Fruit fly (Drosophila melanogaster) whole organism, pupa: ENCODE results near the gene CG7988.

ENCODE experiments used
- CG10348 ChIP-seq: fragments of 200-800 bp; sonication (Bioruptor generic); IDR thresholded peaks from 2 replicates; pipeline ENCODE4 v1.3.6; 2022; ENCODE audit warnings: missing biosample characterization, missing genetic modification characterization
- CG12605 ChIP-seq: fragments of 200-800 bp; sonication (Bioruptor generic); IDR thresholded peaks from 2 replicates; pipeline ENCODE4 v1.3.6; 2022; ENCODE audit warnings: missing biosample characterization, missing genetic modification characterization
- CG13204 ChIP-seq: fragments of 200-800 bp; sonication (Bioruptor generic); optimal IDR thresholded peaks from 2 replicates; lab custom pipeline; 2018; ENCODE audit warnings: missing biosample characterization, mild to moderate bottlenecking, missing genetic modification characterization, moderate library complexity
- CG14655 ChIP-seq: fragments of 200-800 bp; sonication (Bioruptor generic); optimal IDR thresholded peaks from 3 replicates; lab custom pipeline; 2017; ENCODE audit warnings: mild to moderate bottlenecking, missing biosample characterization, missing genetic modification reagents, missing genetic modification characterization
- CG15710 ChIP-seq: fragments of 200-800 bp; sonication (Bioruptor generic); optimal IDR thresholded peaks from 2 replicates; lab custom pipeline; 2018; ENCODE audit warnings: missing biosample characterization, mild to moderate bottlenecking, missing genetic modification characterization, moderate library complexity
- CG17806 ChIP-seq: fragments of 200-800 bp; sonication (Bioruptor generic); optimal IDR thresholded peaks from 2 replicates; lab custom pipeline; 2018; ENCODE audit warnings: missing biosample characterization, mild to moderate bottlenecking, missing genetic modification characterization, moderate library complexity
- CG32121 ChIP-seq: fragments of 200-800 bp; sonication (Bioruptor generic); IDR thresholded peaks from 2 replicates; pipeline ENCODE4 v1.3.6; 2022; ENCODE audit warnings: missing biosample characterization, missing genetic modification characterization
- CG34367 ChIP-seq: fragments of 200-800 bp; sonication (Bioruptor generic); optimal IDR thresholded peaks from 2 replicates; lab custom pipeline; 2018; ENCODE audit warnings: missing biosample characterization, mild to moderate bottlenecking, missing genetic modification characterization
- CG4496 ChIP-seq: fragments of 200-800 bp; sonication (Bioruptor generic); IDR thresholded peaks from 3 replicates; pipeline ENCODE4 v1.3.6; 2022; ENCODE audit warnings: missing biosample characterization, missing genetic modification characterization
- CG8159 ChIP-seq: fragments of 200-800 bp; sonication (Bioruptor generic); optimal IDR thresholded peaks from 3 replicates; lab custom pipeline; 2018; ENCODE audit warnings: missing biosample characterization, mild to moderate bottlenecking, missing genetic modification characterization, moderate library complexity
- CG8301 ChIP-seq: fragments of 200-800 bp; sonication (Bioruptor generic); optimal IDR thresholded peaks from 2 replicates; lab custom pipeline; 2018; ENCODE audit warnings: missing biosample characterization, mild to moderate bottlenecking, missing genetic modification characterization
- CG9948 ChIP-seq: fragments of 200-800 bp; sonication (Bioruptor generic); optimal IDR thresholded peaks from 2 replicates; lab custom pipeline; 2018; ENCODE audit warnings: missing biosample characterization, mild to moderate bottlenecking, missing genetic modification characterization, moderate library complexity
- D1 ChIP-seq: fragments of 200-800 bp; sonication (Bioruptor generic); optimal IDR thresholded peaks from 2 replicates; lab custom pipeline; 2018; ENCODE audit warnings: missing biosample characterization, mild to moderate bottlenecking, missing genetic modification characterization, moderate library complexity
- EcR ChIP-seq: fragments of 200-800 bp; sonication (Bioruptor generic); optimal IDR thresholded peaks from 3 replicates; lab custom pipeline; 2019; ENCODE audit warnings: missing biosample characterization, missing genetic modification characterization, mild to moderate bottlenecking, moderate library complexity, missing genetic modification reagents
- Ets98B ChIP-seq: fragments of 200-800 bp; sonication (Bioruptor generic); IDR thresholded peaks from 2 replicates; pipeline ENCODE4 v1.3.6; 2022; ENCODE audit warnings: missing biosample characterization, missing genetic modification characterization
- Pif1A ChIP-seq: fragments of 200-800 bp; sonication (Bioruptor generic); optimal IDR thresholded peaks from 3 replicates; lab custom pipeline; 2016; ENCODE audit warnings: missing biosample characterization, missing genetic modification characterization
- Pif1B ChIP-seq: fragments of 200-800 bp; sonication (Bioruptor generic); optimal IDR thresholded peaks from 3 replicates; lab custom pipeline; 2016; ENCODE audit warnings: missing biosample characterization, missing genetic modification characterization
- Snoo ChIP-seq: fragments of 200-800 bp; sonication (Bioruptor generic); optimal IDR thresholded peaks from 3 replicates; lab custom pipeline; 2017; ENCODE audit warnings: missing biosample characterization, mild to moderate bottlenecking, missing genetic modification characterization, inconsistent platforms
- fd96Ca ChIP-seq: fragments of 200-800 bp; sonication (Bioruptor generic); IDR thresholded peaks from 3 replicates; pipeline ENCODE4 v1.3.6; 2022; ENCODE audit warnings: missing biosample characterization, missing genetic modification characterization
- gl ChIP-seq: fragments of 200-800 bp; sonication (Bioruptor generic); optimal IDR thresholded peaks from 2 replicates; lab custom pipeline; 2018; ENCODE audit warnings: missing biosample characterization, mild to moderate bottlenecking, missing genetic modification characterization
- rn ChIP-seq: fragments of 200-800 bp; sonication (Bioruptor generic); IDR thresholded peaks from 2 replicates; pipeline ENCODE4 v1.3.6; 2022; ENCODE audit warnings: missing biosample characterization, missing genetic modification characterization

The CG7988 gene

dm6 chr3R:18249268-18249667 lies 28.9 kb downstream of the CG7988 start:
- TF ChIP-seq D1 (tag; lab: Kevin White, UChicago) (no peak), CG9948 (tag; lab: Kevin White, UChicago) (no peak), CG15710 (tag; lab: Kevin White, UChicago) (no peak), CG8301 (tag; lab: Kevin White, UChicago) (no peak), Ets98B (GFP tag; lab: Robert Waterston, UW) (peak; percentile 4; the same call in 1 of the 2 replicates), fd96Ca (GFP tag; lab: Robert Waterston, UW) (no peak)

dm6 chr3R:18250815-18251214 lies 30.5 kb downstream of the CG7988 start, which contains the start of gene CG18598:
Gene CG18598 (plus strand): TSS chr3R:18251115.
- TF ChIP-seq CG15710 (tag; lab: Kevin White, UChicago) (no peak), CG17806 (tag; lab: Kevin White, UChicago) (no peak), Pif1B (GFP tag; lab: Kevin White, UChicago) (no peak), CG12605 (no peak), CG32121 (GFP tag; lab: Robert Waterston, UW) (no peak), Snoo (tag; lab: Kevin White, UChicago) (no peak), gl (no peak)

dm6 chr3R:18251876-18252275 lies 31.6 kb downstream of the CG7988 start:
- TF ChIP-seq Ets98B (GFP tag; lab: Robert Waterston, UW) (no peak), D1 (tag; lab: Kevin White, UChicago) (no peak)

dm6 chr3R:18252578-18252977 lies 32.3 kb downstream of the CG7988 start, which contains the start of gene CG12320:
Gene CG12320 (minus strand): TSS chr3R:18252734.
- TF ChIP-seq CG32121 (GFP tag; lab: Robert Waterston, UW) (no peak), Snoo (tag; lab: Kevin White, UChicago) (no peak), CG8301 (tag; lab: Kevin White, UChicago) (no peak), CG13204 (no peak), Ets98B (GFP tag; lab: Robert Waterston, UW) (no peak)

dm6 chr3R:18255281-18255680 lies 35.0 kb downstream of the CG7988 start, which contains the start of the genes Ada2a, Polr2D, Tgs1 and moi:
Gene Ada2a (minus strand): TSS chr3R:18255487.
Gene Polr2D (minus strand): TSS chr3R:18255487.
Gene Tgs1 (plus strand): TSS chr3R:18255530.
Gene moi (plus strand): TSS chr3R:18255530.
- TF ChIP-seq CG12605 = no peak
- no peak for TF ChIP-seq EcR
- no peak for TF ChIP-seq CG17806 (tag; lab: Kevin White, UChicago)
- TF ChIP-seq D1 (tag; lab: Kevin White, UChicago) = no peak
- no peak for TF ChIP-seq CG15710 (tag; lab: Kevin White, UChicago)
- no peak for TF ChIP-seq Pif1B (GFP tag; lab: Kevin White, UChicago)
- TF ChIP-seq CG4496 (GFP tag; lab: Robert Waterston, UW) = no peak
- TF ChIP-seq Snoo (tag; lab: Kevin White, UChicago) = no peak
- no peak for TF ChIP-seq CG9948 (tag; lab: Kevin White, UChicago)
- no peak for TF ChIP-seq Pif1A (GFP tag; lab: Kevin White, UChicago)
- no peak for TF ChIP-seq rn
- TF ChIP-seq CG8301 (tag; lab: Kevin White, UChicago) = no peak
- no peak for TF ChIP-seq CG32121 (GFP tag; lab: Robert Waterston, UW)
- TF ChIP-seq fd96Ca (GFP tag; lab: Robert Waterston, UW) = no peak
- no peak for TF ChIP-seq gl
- no peak for TF ChIP-seq CG13204
- no peak for TF ChIP-seq Ets98B (GFP tag; lab: Robert Waterston, UW)
- no peak for TF ChIP-seq CG34367
- TF ChIP-seq CG8159 (tag; lab: Kevin White, UChicago) = no peak

dm6 chr3R:18260016-18260415 lies 39.7 kb downstream of the CG7988 start:
- no peak for TF ChIP-seq CG8301 (tag; lab: Kevin White, UChicago)
- TF ChIP-seq CG8159 (tag; lab: Kevin White, UChicago) = no peak
- no peak for TF ChIP-seq EcR
- no peak for TF ChIP-seq CG12605
- no peak for TF ChIP-seq Pif1B (GFP tag; lab: Kevin White, UChicago)
- no peak for TF ChIP-seq Ets98B (GFP tag; lab: Robert Waterston, UW)
- no peak for TF ChIP-seq CG9948 (tag; lab: Kevin White, UChicago)
- TF ChIP-seq, all 21 proteins: peak for 0

dm6 chr3R:18261602-18262001 lies 41.3 kb downstream of the CG7988 start:
- TF ChIP-seq D1 (tag; lab: Kevin White, UChicago) (no peak), CG14655 (GFP tag; lab: Kevin White, UChicago) (no peak), CG10348 (GFP tag; lab: Robert Waterston, UW) (no peak), Pif1B (GFP tag; lab: Kevin White, UChicago) (no peak), CG32121 (GFP tag; lab: Robert Waterston, UW) (no peak), CG17806 (tag; lab: Kevin White, UChicago) (no peak), CG4496 (GFP tag; lab: Robert Waterston, UW) (no peak), CG12605 (no peak), gl (no peak), CG8159 (tag; lab: Kevin White, UChicago) (no peak), rn (no peak), EcR (no peak), Ets98B (GFP tag; lab: Robert Waterston, UW) (no peak), CG15710 (tag; lab: Kevin White, UChicago) (no peak), CG13204 (no peak), CG9948 (tag; lab: Kevin White, UChicago) (no peak), CG34367 (no peak)
